Worm (Caenorhabditis elegans) whole organism, midembryonic: ENCODE results near the gene cth-2.
A peak's percentile ranks its signal among the peaks of the same experiment; 100 is the strongest.
"Not testable (repeated sequence)": the region's sequence is repeated elsewhere in the genome, so short reads cannot be mapped to it uniquely, and the experiment has no call there.

Experiments used
- T22C8.4 ChIP-seq: fragments of 200-800 bp; sonication (Bioruptor generic); IDR thresholded peaks from 2 replicates; pipeline ENCODE4 v1.3.6; 2022; ENCODE audit warnings: missing genetic modification characterization, missing compliant biosample characterization
- flt-1 ChIP-seq: fragments of 200-800 bp; sonication (Bioruptor generic); IDR thresholded peaks from 2 replicates; pipeline ENCODE4 v1.3.6; 2022; ENCODE audit warnings: missing genetic modification characterization, missing compliant biosample characterization
- klf-2 ChIP-seq: fragments of 200-800 bp; sonication (Bioruptor generic); conservative IDR thresholded peaks from 2 replicates; pipeline ENCODE4 v1.3.6; 2022; ENCODE audit warnings: missing genetic modification reagents, missing genetic modification characterization, missing compliant biosample characterization
- med-1 ChIP-seq: sonication (generic microtip); optimal IDR thresholded peaks from 2 replicates; lab custom pipeline; 2017; ENCODE audit warnings: missing genetic modification characterization, mild to moderate bottlenecking, missing compliant biosample characterization, antibody characterized with exemption, missing genetic modification reagents; ENCODE audit not compliant: insufficient read depth
- ref-1 ChIP-seq: fragments of 200-800 bp; sonication (Bioruptor generic); conservative IDR thresholded peaks from 2 replicates; pipeline ENCODE4 v1.3.6; 2022; ENCODE audit warnings: missing genetic modification reagents, missing genetic modification characterization, missing compliant biosample characterization

DNA sequence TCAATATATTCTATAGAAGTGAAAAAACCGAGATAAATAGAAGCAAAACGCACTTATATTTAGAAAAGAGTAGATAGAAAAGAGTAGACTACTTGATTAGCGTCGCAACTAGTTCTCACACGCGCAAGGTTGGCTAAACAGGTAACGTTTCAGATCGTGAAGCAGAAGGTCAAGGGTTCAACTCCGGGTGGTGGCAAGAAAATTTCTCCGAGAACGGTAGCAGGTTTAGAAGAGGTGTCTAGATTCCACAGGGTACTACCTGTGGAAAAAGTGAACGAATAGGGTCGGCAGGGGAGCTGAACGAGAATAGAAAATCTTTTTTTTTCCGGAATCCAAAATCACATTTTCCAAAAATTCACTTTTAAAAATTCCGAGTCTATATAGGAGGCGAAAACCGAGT, 15.7 kb downstream of the cth-2 start:
- TF ChIP-seq med-1 (GFP tag; lab: Kevin White, UChicago); T22C8.4 (GFP tag; lab: Robert Waterston, UW): not testable (repeated sequence)
- TF ChIP-seq ref-1 (GFP tag; lab: Robert Waterston, UW) (0 out of 2 replicates have a peak, but pooled peaks have one; percentile 34), flt-1 (peak; percentile 72; the same call in 1 of the 2 replicates), klf-2 (0 out of 2 replicates have a peak, but pooled peaks have one; percentile 19)
